Worm (Caenorhabditis elegans): Measurements from ENCODE around the gene F43C11.2.
A peak's percentile ranks its signal among the peaks of the same experiment; 100 is the strongest.

F43C11.2 gene

ce11 chrII:2354476-2354875, at the start of gene F43C11.2:
Gene F43C11.2, plus strand, starts transcription at chrII:2354776.
- no peak for TF ChIP-seq jun-1 (tag; optimal IDR thresholded peaks at IDR 0.05)

ce11 chrII:2305507-2305906, 49.1 kb upstream of the F43C11.2 start:
- TF ChIP-seq lsy-12 (tag; optimal IDR thresholded peaks at IDR 0.05), result no peak
- TF ChIP-seq nhr-12 (tag; optimal IDR thresholded peaks at IDR 0.05), result no peak
- no peak for TF ChIP-seq nhr-23 (tag; optimal IDR thresholded peaks at IDR 0.05)
- peak; percentile 59 for TF ChIP-seq pqm-1 (tag; optimal IDR thresholded peaks at IDR 0.05)
- no peak for TF ChIP-seq lin-39 (tag; optimal IDR thresholded peaks at IDR 0.05)
- TF ChIP-seq nhr-43 (tag; optimal IDR thresholded peaks at IDR 0.05; ENCODE audit: poor library complexity, severe bottlenecking), result no peak
- TF ChIP-seq fkh-10 (GFP tag; optimal IDR thresholded peaks at IDR 0.05), result no peak
- TF ChIP-seq nfya-1 (tag; optimal IDR thresholded peaks at IDR 0.05; ENCODE audit: insufficient read depth), result no peak
- TF ChIP-seq elt-2 (tag; optimal IDR thresholded peaks at IDR 0.05), result peak; percentile 56

ce11 chrII:2306741-2307140, 47.8 kb upstream of the F43C11.2 start, which contains the start of gene B0281.3:
Gene B0281.3, plus strand, starts transcription at chrII:2307041.
- TF ChIP-seq pqm-1 (tag; optimal IDR thresholded peaks at IDR 0.05), result no peak
- TF ChIP-seq nhr-23 (tag; optimal IDR thresholded peaks at IDR 0.05), result no peak
- no peak for TF ChIP-seq egl-5 (tag; optimal IDR thresholded peaks at IDR 0.05)
- TF ChIP-seq elt-1 (tag; optimal IDR thresholded peaks at IDR 0.05), result no peak
- no peak for TF ChIP-seq unc-62 (GFP tag; optimal IDR thresholded peaks at IDR 0.05)
- no peak for TF ChIP-seq aly-2 (tag; optimal IDR thresholded peaks at IDR 0.05)
- no peak for TF ChIP-seq mml-1 (tag; optimal IDR thresholded peaks at IDR 0.05)
- TF ChIP-seq ztf-11 (tag; optimal IDR thresholded peaks at IDR 0.05), result no peak
- no peak for TF ChIP-seq nfya-1 (tag; optimal IDR thresholded peaks at IDR 0.05; ENCODE audit: insufficient read depth)
- no peak for TF ChIP-seq pha-4 (tag; optimal IDR thresholded peaks at IDR 0.05)
- TF ChIP-seq tbx-2 (tag; optimal IDR thresholded peaks at IDR 0.05), result no peak
- no peak for TF ChIP-seq lsy-12 (tag; optimal IDR thresholded peaks at IDR 0.05)
- TF ChIP-seq elt-3 (tag; optimal IDR thresholded peaks at IDR 0.05), result no peak
- no peak for TF ChIP-seq R02D3.7 (tag; optimal IDR thresholded peaks at IDR 0.05)
- TF ChIP-seq lin-39 (tag; optimal IDR thresholded peaks at IDR 0.05), result no peak
- TF ChIP-seq nhr-67 (tag; optimal IDR thresholded peaks at IDR 0.05), result no peak

ce11 chrII:2312747-2313146, 41.8 kb upstream of the F43C11.2 start, which contains the start of the genes trim-21 and B0281.1:
Gene trim-21, minus strand, starts transcription at chrII:2312847.
Gene B0281.1, plus strand, starts transcription at chrII:2313067.
- TF ChIP-seq hmg-11 (tag; optimal IDR thresholded peaks at IDR 0.05), result no peak
- no peak for TF ChIP-seq nhr-237 (tag; optimal IDR thresholded peaks at IDR 0.05)
- no peak for TF ChIP-seq lin-39 (tag; optimal IDR thresholded peaks at IDR 0.05)
- TF ChIP-seq fkh-10 (GFP tag; optimal IDR thresholded peaks at IDR 0.05), result no peak
- TF ChIP-seq elt-1 (tag; optimal IDR thresholded peaks at IDR 0.05), result no peak
- TF ChIP-seq ama-1 (optimal IDR thresholded peaks at IDR 0.05), result no peak
- TF ChIP-seq jun-1 (tag; optimal IDR thresholded peaks at IDR 0.05), result no peak
- no peak for TF ChIP-seq unc-62 (GFP tag; optimal IDR thresholded peaks at IDR 0.05)

- TF ChIP-seq nhr-23 (tag; optimal IDR thresholded peaks at IDR 0.05), result no peak
- TF ChIP-seq elt-2 (tag; optimal IDR thresholded peaks at IDR 0.05), result peak; percentile 74
Observed at ce11 chrII:2317883-2318357, 36.7 kb upstream of the F43C11.2 start, which contains the start of the genes ZK1240.5 and ZK1240.9. Gene ZK1240.5, minus strand, starts transcription at chrII:2317933. Gene ZK1240.9, plus strand, starts transcription at chrII:2318189.

- TF ChIP-seq elt-2 (tag; optimal IDR thresholded peaks at IDR 0.05), result peak; percentile 82
- TF ChIP-seq fos-1 (tag; optimal IDR thresholded peaks at IDR 0.05), result no peak
- no peak for TF ChIP-seq R02D3.7 (tag; optimal IDR thresholded peaks at IDR 0.05)
- no peak for TF ChIP-seq nhr-12 (tag; optimal IDR thresholded peaks at IDR 0.05)
- no peak for TF ChIP-seq nhr-23 (tag; optimal IDR thresholded peaks at IDR 0.05)
- no peak for TF ChIP-seq skn-1 (tag; optimal IDR thresholded peaks at IDR 0.05)
- TF ChIP-seq aly-2 (tag; optimal IDR thresholded peaks at IDR 0.05), result no peak
- TF ChIP-seq eor-1 (tag; optimal IDR thresholded peaks at IDR 0.05), result no peak
- peak; percentile 59 for TF ChIP-seq pqm-1 (tag; optimal IDR thresholded peaks at IDR 0.05)
- no peak for TF ChIP-seq unc-39 (tag; optimal IDR thresholded peaks at IDR 0.05)
Observed at ce11 chrII:2320097-2320496, 34.5 kb upstream of the F43C11.2 start, which contains the start of gene ZK1240.3. Gene ZK1240.3, plus strand, starts transcription at chrII:2320334.
